Comparison of ENCODE assay signal across 1 fruit fly cellular context in genomic region chr2L:4464946-4465345, dm6.
TF ChIP-seq lines count a peak whose summit lies in the region.

FIG4 (plus strand) TSS chr2L:4465174.

TF ChIP-seq in whole organism, embryonic, 481 proteins besides CTCF, POLR2A, EP300 and RAD21 (continued from another document):
- no peak for TF ChIP-seq prd (optimal IDR thresholded peaks at IDR 0.05; lab: Kevin White, UChicago)
- no peak for TF ChIP-seq prd (GFP tag; IDR thresholded peaks at IDR 0.05; lab: Robert Waterston, UW)
- TF ChIP-seq ems (GFP tag; optimal IDR thresholded peaks at IDR 0.05; lab: Kevin White, UChicago), result no peak
- TF ChIP-seq Dll (GFP tag; IDR thresholded peaks at IDR 0.05; lab: Robert Waterston, UW; ENCODE audit: partially characterized antibody), result peak; percentile 92
- no peak for TF ChIP-seq CG1233 (GFP tag; optimal IDR thresholded peaks at IDR 0.05; lab: Kevin White, UChicago)
- TF ChIP-seq CG16813 (GFP tag; IDR thresholded peaks at IDR 0.05; lab: Robert Waterston, UW; ENCODE audit: partially characterized antibody), result peak; percentile 64; the same call in 2 of the 3 replicates
- no peak for TF ChIP-seq NC2β (GFP tag; optimal IDR thresholded peaks at IDR 0.05; lab: Kevin White, UChicago)
- TF ChIP-seq CHES-1-like (GFP tag; optimal IDR thresholded peaks at IDR 0.05; lab: Kevin White, UChicago), result no peak
- TF ChIP-seq CG34422 (GFP tag; IDR thresholded peaks at IDR 0.05; lab: Robert Waterston, UW), result peak; percentile 21; the same call in 1 of the 3 replicates
- no peak for TF ChIP-seq CG3847 (GFP tag; IDR thresholded peaks at IDR 0.05; lab: Robert Waterston, UW)
- TF ChIP-seq CG2120 (GFP tag; optimal IDR thresholded peaks at IDR 0.05; lab: Kevin White, UChicago), result peak; percentile 1
- peak; percentile 74 for TF ChIP-seq BEAF-32 (GFP tag; optimal IDR thresholded peaks at IDR 0.05; lab: Kevin White, UChicago)
- TF ChIP-seq CG10462 (GFP tag; optimal IDR thresholded peaks at IDR 0.05; lab: Kevin White, UChicago), result no peak
- no peak for TF ChIP-seq MTF-1 (GFP tag; optimal IDR thresholded peaks at IDR 0.05; lab: Kevin White, UChicago; ENCODE audit: borderline replicate concordance)
- TF ChIP-seq CG6254 (GFP tag; optimal IDR thresholded peaks at IDR 0.05; lab: Kevin White, UChicago), result peak; percentile 39
- TF ChIP-seq eyg (GFP tag; optimal IDR thresholded peaks at IDR 0.05; lab: Kevin White, UChicago), result no peak
- TF ChIP-seq CG4360 (GFP tag; IDR thresholded peaks at IDR 0.05; lab: Robert Waterston, UW), result no peak
- TF ChIP-seq cas (GFP tag; IDR thresholded peaks at IDR 0.05; lab: Robert Waterston, UW), result no peak
- peak; percentile 52; the same call in 1 of the 2 replicates for TF ChIP-seq Bgb (GFP tag; IDR thresholded peaks at IDR 0.05; lab: Robert Waterston, UW; ENCODE audit: partially characterized antibody)
- no peak for TF ChIP-seq ken (GFP tag; IDR thresholded peaks at IDR 0.05; lab: Robert Waterston, UW)
- TF ChIP-seq CG4730 (GFP tag; IDR thresholded peaks at IDR 0.05; lab: Robert Waterston, UW), result no peak
- peak; percentile 42; the same call in 2 of the 3 replicates for TF ChIP-seq knrl (GFP tag; IDR thresholded peaks at IDR 0.05; lab: Robert Waterston, UW; ENCODE audit: partially characterized antibody)
- TF ChIP-seq H15 (GFP tag; IDR thresholded peaks at IDR 0.05; lab: Robert Waterston, UW), result no peak
- no peak for TF ChIP-seq Dek (tag; optimal IDR thresholded peaks at IDR 0.05; lab: Kevin White, UChicago)
- no peak for TF ChIP-seq trem (tag; optimal IDR thresholded peaks at IDR 0.05; lab: Kevin White, UChicago)
- TF ChIP-seq CG15011 (GFP tag; optimal IDR thresholded peaks at IDR 0.05; lab: Kevin White, UChicago), result no peak
- TF ChIP-seq Fer2 (tag; optimal IDR thresholded peaks at IDR 0.05; lab: Kevin White, UChicago), result no peak
- TF ChIP-seq wdn (GFP tag; IDR thresholded peaks at IDR 0.05; lab: Robert Waterston, UW), result no peak
- TF ChIP-seq Ets97D (GFP tag; optimal IDR thresholded peaks at IDR 0.05; lab: Kevin White, UChicago), result no peak
- peak; percentile 20 for TF ChIP-seq CoRest (tag; optimal IDR thresholded peaks at IDR 0.05; lab: Kevin White, UChicago)
- TF ChIP-seq chinmo (GFP tag; IDR thresholded peaks at IDR 0.05; lab: Robert Waterston, UW; ENCODE audit: partially characterized antibody), result peak; percentile 58; the same call in 1 of the 4 replicates
- no peak for TF ChIP-seq CG6175 (GFP tag; IDR thresholded peaks at IDR 0.05; lab: Robert Waterston, UW)
- no peak for TF ChIP-seq CG5953 (GFP tag; IDR thresholded peaks at IDR 0.05; lab: Robert Waterston, UW)
- no peak for TF ChIP-seq en (GFP tag; optimal IDR thresholded peaks at IDR 0.05; lab: Kevin White, UChicago)
- peak; percentile 7 for TF ChIP-seq CG12391 (tag; optimal IDR thresholded peaks at IDR 0.05; lab: Kevin White, UChicago)
- no peak for TF ChIP-seq C15 (GFP tag; IDR thresholded peaks at IDR 0.05; lab: Robert Waterston, UW)
- TF ChIP-seq CG14710 (tag; optimal IDR thresholded peaks at IDR 0.05; lab: Kevin White, UChicago), result peak; percentile 33
- TF ChIP-seq emc (GFP tag; optimal IDR thresholded peaks at IDR 0.05; lab: Kevin White, UChicago), result no peak
- no peak for TF ChIP-seq fru (optimal IDR thresholded peaks at IDR 0.05; lab: Kevin White, UChicago)
- no peak for TF ChIP-seq CG7963 (GFP tag; IDR thresholded peaks at IDR 0.05; lab: Robert Waterston, UW; ENCODE audit: partially characterized antibody)
- TF ChIP-seq Xbp1 (GFP tag; optimal IDR thresholded peaks at IDR 0.05; lab: Kevin White, UChicago), result no peak
- TF ChIP-seq lbe (GFP tag; optimal IDR thresholded peaks at IDR 0.05; lab: Kevin White, UChicago), result no peak
- no peak for TF ChIP-seq CG1024 (GFP tag; IDR thresholded peaks at IDR 0.05; lab: Robert Waterston, UW)
- peak; percentile 7 for TF ChIP-seq Nf-YB (GFP tag; optimal IDR thresholded peaks at IDR 0.05; lab: Kevin White, UChicago)
- no peak for TF ChIP-seq cg (GFP tag; optimal IDR thresholded peaks at IDR 0.05; lab: Kevin White, UChicago)
- no peak for TF ChIP-seq nom (GFP tag; optimal IDR thresholded peaks at IDR 0.05; lab: Kevin White, UChicago)
- peak; percentile 4 for TF ChIP-seq CrebB (tag; optimal IDR thresholded peaks at IDR 0.05; lab: Kevin White, UChicago)
- TF ChIP-seq CG4617 (GFP tag; optimal IDR thresholded peaks at IDR 0.05; lab: Kevin White, UChicago; ENCODE audit: borderline replicate concordance), result no peak
- TF ChIP-seq CG10147 (GFP tag; optimal IDR thresholded peaks at IDR 0.05; lab: Kevin White, UChicago), result peak; percentile 9
- no peak for TF ChIP-seq tna (GFP tag; IDR thresholded peaks at IDR 0.05; lab: Robert Waterston, UW; ENCODE audit: partially characterized antibody)
- no peak for TF ChIP-seq CG4820 (GFP tag; optimal IDR thresholded peaks at IDR 0.05; lab: Kevin White, UChicago)
- no peak for TF ChIP-seq pum (GFP tag; optimal IDR thresholded peaks at IDR 0.05; lab: Kevin White, UChicago)
- no peak for TF ChIP-seq lmd (GFP tag; IDR thresholded peaks at IDR 0.05; lab: Robert Waterston, UW)
- TF ChIP-seq CG34224 (GFP tag; IDR thresholded peaks at IDR 0.05; lab: Robert Waterston, UW; ENCODE audit: partially characterized antibody), result peak; percentile 87
- peak; percentile 68 for TF ChIP-seq sd (tag; optimal IDR thresholded peaks at IDR 0.05; lab: Kevin White, UChicago)
- TF ChIP-seq exex (tag; optimal IDR thresholded peaks at IDR 0.05; lab: Kevin White, UChicago), result no peak
- TF ChIP-seq eve (GFP tag; optimal IDR thresholded peaks at IDR 0.05; lab: Kevin White, UChicago), result no peak
- no peak for TF ChIP-seq Hr39 (optimal IDR thresholded peaks at IDR 0.05; lab: Kevin White, UChicago)
- TF ChIP-seq hb (GFP tag; IDR thresholded peaks at IDR 0.05; lab: Robert Waterston, UW; ENCODE audit: partially characterized antibody), result no peak
- no peak for TF ChIP-seq Hey (tag; optimal IDR thresholded peaks at IDR 0.05; lab: Kevin White, UChicago)
- 0 out of 3 replicates have a peak, but pooled peaks have one; percentile 23 for TF ChIP-seq vnd (GFP tag; IDR thresholded peaks at IDR 0.05; lab: Robert Waterston, UW; ENCODE audit: partially characterized antibody)
- no peak for TF ChIP-seq Mrtf (GFP tag; IDR thresholded peaks at IDR 0.05; lab: Robert Waterston, UW)
- peak; percentile 2 for TF ChIP-seq MESR4 (GFP tag; optimal IDR thresholded peaks at IDR 0.05; lab: Kevin White, UChicago)
- TF ChIP-seq repo (GFP tag; optimal IDR thresholded peaks at IDR 0.05; lab: Kevin White, UChicago), result no peak
- TF ChIP-seq inv (GFP tag; IDR thresholded peaks at IDR 0.05; lab: Robert Waterston, UW; ENCODE audit: partially characterized antibody), result peak; percentile 48
- TF ChIP-seq CG3281 (GFP tag; optimal IDR thresholded peaks at IDR 0.05; lab: Kevin White, UChicago), result no peak
- TF ChIP-seq CG34376 (GFP tag; optimal IDR thresholded peaks at IDR 0.05; lab: Kevin White, UChicago), result peak; percentile 3
- TF ChIP-seq CG31224 (GFP tag; IDR thresholded peaks at IDR 0.05; lab: Robert Waterston, UW), result no peak
- TF ChIP-seq CG13123 (GFP tag; optimal IDR thresholded peaks at IDR 0.05; lab: Kevin White, UChicago), result no peak
- TF ChIP-seq gsb-n (tag; optimal IDR thresholded peaks at IDR 0.05; lab: Kevin White, UChicago), result no peak
- TF ChIP-seq Scr (GFP tag; IDR thresholded peaks at IDR 0.05; lab: Robert Waterston, UW; ENCODE audit: partially characterized antibody), result peak; percentile 79
- no peak for TF ChIP-seq Abd-B (GFP tag; optimal IDR thresholded peaks at IDR 0.05; lab: Kevin White, UChicago)
- peak; percentile 65; the same call in 1 of the 2 replicates for TF ChIP-seq bbx (GFP tag; IDR thresholded peaks at IDR 0.05; lab: Robert Waterston, UW; ENCODE audit: partially characterized antibody)
- no peak for TF ChIP-seq CG10366 (GFP tag; IDR thresholded peaks at IDR 0.05; lab: Robert Waterston, UW)
- no peak for TF ChIP-seq HLHmδ (GFP tag; optimal IDR thresholded peaks at IDR 0.05; lab: Kevin White, UChicago)
- no peak for TF ChIP-seq cwo (GFP tag; optimal IDR thresholded peaks at IDR 0.05; lab: Kevin White, UChicago)
- peak; percentile 10 for TF ChIP-seq grau (tag; optimal IDR thresholded peaks at IDR 0.05; lab: Kevin White, UChicago)
- TF ChIP-seq sna (GFP tag; IDR thresholded peaks at IDR 0.05; lab: Robert Waterston, UW; ENCODE audit: partially characterized antibody), result peak; percentile 84
- TF ChIP-seq Sry-δ (GFP tag; optimal IDR thresholded peaks at IDR 0.05; lab: Kevin White, UChicago), result peak; percentile 36
- peak; percentile 89 for TF ChIP-seq zen2 (GFP tag; IDR thresholded peaks at IDR 0.05; lab: Robert Waterston, UW; ENCODE audit: partially characterized antibody)
- peak; percentile 89 for TF ChIP-seq MBD-R2 (GFP tag; IDR thresholded peaks at IDR 0.05; lab: Robert Waterston, UW)
- peak; percentile 82 for TF ChIP-seq CG2129 (GFP tag; IDR thresholded peaks at IDR 0.05; lab: Robert Waterston, UW; ENCODE audit: partially characterized antibody)
- TF ChIP-seq chm (GFP tag; IDR thresholded peaks at IDR 0.05; lab: Robert Waterston, UW), result no peak
- peak; percentile 5 for TF ChIP-seq CG1603 (tag; optimal IDR thresholded peaks at IDR 0.05; lab: Kevin White, UChicago)
- TF ChIP-seq Side (GFP tag; optimal IDR thresholded peaks at IDR 0.05; lab: Kevin White, UChicago), result no peak
- peak; percentile 23 for TF ChIP-seq pzg (GFP tag; optimal IDR thresholded peaks at IDR 0.05; lab: Kevin White, UChicago)
- TF ChIP-seq unc-4 (GFP tag; IDR thresholded peaks at IDR 0.05; lab: Robert Waterston, UW; ENCODE audit: partially characterized antibody), result peak; percentile 75
- TF ChIP-seq CG9876 (GFP tag; optimal IDR thresholded peaks at IDR 0.05; lab: Kevin White, UChicago), result no peak
- peak; percentile 10 for TF ChIP-seq kni (GFP tag; optimal IDR thresholded peaks at IDR 0.05; lab: Kevin White, UChicago)
- TF ChIP-seq Opbp (GFP tag; IDR thresholded peaks at IDR 0.05; lab: Robert Waterston, UW; ENCODE audit: partially characterized antibody), result peak; percentile 54; the same call in 1 of the 3 replicates
- no peak for TF ChIP-seq sob (GFP tag; IDR thresholded peaks at IDR 0.05; lab: Robert Waterston, UW)
- TF ChIP-seq CG32532 (GFP tag; IDR thresholded peaks at IDR 0.05; lab: Robert Waterston, UW), result no peak
- peak; percentile 86 for TF ChIP-seq CG13287 (GFP tag; IDR thresholded peaks at IDR 0.05; lab: Robert Waterston, UW; ENCODE audit: partially characterized antibody)
- no peak for TF ChIP-seq Lpt (GFP tag; optimal IDR thresholded peaks at IDR 0.05; lab: Kevin White, UChicago)
- TF ChIP-seq CG4404 (GFP tag; IDR thresholded peaks at IDR 0.05; lab: Robert Waterston, UW), result no peak
